Worm (Caenorhabditis elegans) whole organism, L1 larva: ENCODE measurements around the gene twk-16.

ENCODE experiments used
- C16A3.4 ChIP-seq: fragments of 150-350 bp; optimal IDR thresholded peaks from 2 replicates; lab custom pipeline; 2014; ENCODE audit warnings: missing biosample characterization, missing genetic modification characterization
- C34B4.2 ChIP-seq: sonication (generic microtip); optimal IDR thresholded peaks from 2 replicates; lab custom pipeline; 2017; ENCODE audit warnings: mild to moderate bottlenecking, missing genetic modification characterization, missing compliant biosample characterization
- F16B12.6 ChIP-seq: fragments of 150-350 bp; optimal IDR thresholded peaks from 2 replicates; lab custom pipeline; 2014; ENCODE audit warnings: missing biosample characterization, missing genetic modification characterization
- aha-1 ChIP-seq: fragments of 150-350 bp; optimal IDR thresholded peaks from 2 replicates; lab custom pipeline; 2014; ENCODE audit warnings: missing biosample characterization, missing genetic modification characterization
- alr-1 ChIP-seq: fragments of 200-800 bp; sonication (Bioruptor generic); optimal IDR thresholded peaks from 2 replicates; lab custom pipeline; 2018; ENCODE audit warnings: borderline replicate concordance, mild to moderate bottlenecking, missing genetic modification characterization, missing compliant biosample characterization
- aly-2 ChIP-seq: fragments of 150-350 bp; optimal IDR thresholded peaks from 2 replicates; lab custom pipeline; 2014; ENCODE audit warnings: missing biosample characterization, missing genetic modification characterization
- ceh-82 ChIP-seq, 3 experiments: fragments of 150-350 bp in 1 of 3; sonication (generic microtip) in 2 of 3; optimal IDR thresholded peaks; 2 replicates each; lab custom pipeline; 2014 to 2017; ENCODE audit warnings: missing biosample characterization in 3 of 3, missing genetic modification characterization in 3 of 3
- ces-1 ChIP-seq: fragments of 150-350 bp; optimal IDR thresholded peaks from 2 replicates; lab custom pipeline; 2014; ENCODE audit warnings: missing biosample characterization, missing genetic modification reagents, missing genetic modification characterization
- efl-1 ChIP-seq, 4 experiments: fragments of 150-350 bp; optimal IDR thresholded peaks in 3 of 4; peaks in 1 of 4; 1 replicate in 1 of 4; 2 replicates in 3 of 4; lab custom pipeline; 2014; ENCODE audit warnings: missing biosample characterization in 2 of 4, missing genetic modification characterization in 2 of 4, missing genetic modification reagents in 2 of 4
- efl-3 ChIP-seq: fragments of 200-800 bp; sonication (Bioruptor generic); optimal IDR thresholded peaks from 2 replicates; lab custom pipeline; 2018; ENCODE audit warnings: mild to moderate bottlenecking, missing genetic modification characterization, missing compliant biosample characterization
- elt-3 ChIP-seq, 6 experiments: fragments of 150-350 bp in 1 of 6; sonication (generic microtip); optimal IDR thresholded peaks; 2 replicates each; lab custom pipeline; 2017 to 2018; ENCODE audit warnings: missing biosample characterization in 6 of 6, missing genetic modification characterization in 6 of 6, inconsistent platforms in 1 of 6
- ets-5 ChIP-seq: fragments of 200-800 bp; sonication (Bioruptor generic); IDR thresholded peaks from 2 replicates; pipeline ENCODE4 v1.3.6; 2022; ENCODE audit warnings: missing genetic modification characterization, missing compliant biosample characterization
- fkh-10 ChIP-seq: sonication (generic microtip); optimal IDR thresholded peaks from 2 replicates; lab custom pipeline; 2017; ENCODE audit warnings: missing biosample characterization, missing genetic modification reagents, missing genetic modification characterization
- fos-1 ChIP-seq: fragments of 150-350 bp; optimal IDR thresholded peaks from 2 replicates; lab custom pipeline; 2014; ENCODE audit warnings: missing biosample characterization, missing genetic modification characterization
- grh-1 ChIP-seq: fragments of 200-800 bp; sonication (Bioruptor generic); IDR thresholded peaks from 2 replicates; pipeline ENCODE4 v1.3.6; 2022; ENCODE audit warnings: missing genetic modification reagents, missing genetic modification characterization, missing compliant biosample characterization
- hlh-17 ChIP-seq: fragments of 200-800 bp; sonication (Bioruptor generic); optimal IDR thresholded peaks from 2 replicates; lab custom pipeline; 2018; ENCODE audit warnings: missing genetic modification characterization, mild to moderate bottlenecking, missing compliant biosample characterization, moderate library complexity, borderline replicate concordance
- hlh-4 ChIP-seq: sonication (generic microtip); optimal IDR thresholded peaks from 2 replicates; lab custom pipeline; 2016; ENCODE audit warnings: mild to moderate bottlenecking, missing genetic modification characterization, missing compliant biosample characterization
- irx-1 ChIP-seq: sonication (generic microtip); optimal IDR thresholded peaks from 2 replicates; lab custom pipeline; 2016; ENCODE audit warnings: missing genetic modification characterization, missing compliant biosample characterization
- isw-1 ChIP-seq: fragments of 200-800 bp; sonication (Bioruptor generic); IDR thresholded peaks from 2 replicates; pipeline ENCODE4 v1.3.6; 2022; ENCODE audit warnings: missing genetic modification characterization, missing compliant biosample characterization
- lin-13 ChIP-seq: fragments of 150-350 bp; optimal IDR thresholded peaks from 2 replicates; lab custom pipeline; 2014; ENCODE audit warnings: missing biosample characterization, missing genetic modification reagents, missing genetic modification characterization
- lin-14 ChIP-seq: fragments of 200-800 bp; sonication (Bioruptor generic); optimal IDR thresholded peaks from 2 replicates; lab custom pipeline; 2018; ENCODE audit warnings: mild to moderate bottlenecking, missing genetic modification characterization, moderate library complexity, missing compliant biosample characterization
- mab-9 ChIP-seq: fragments of 200-800 bp; sonication (Bioruptor generic); IDR thresholded peaks from 2 replicates; pipeline ENCODE4 v1.3.6; 2022; ENCODE audit warnings: missing genetic modification reagents, missing genetic modification characterization, missing compliant biosample characterization
- mdl-1 ChIP-seq, 2 experiments: fragments of 150-350 bp; optimal IDR thresholded peaks; 2 replicates each; lab custom pipeline; 2014 to 2017; ENCODE audit warnings: missing biosample characterization in 2 of 2, missing genetic modification characterization in 2 of 2, inconsistent platforms in 1 of 2
- nhr-20 ChIP-seq: sonication (generic microtip); optimal IDR thresholded peaks from 2 replicates; lab custom pipeline; 2016; ENCODE audit warnings: mild to moderate bottlenecking, missing genetic modification characterization, missing compliant biosample characterization
- nhr-28 ChIP-seq: fragments of 150-350 bp; optimal IDR thresholded peaks from 2 replicates; lab custom pipeline; 2014; ENCODE audit warnings: missing biosample characterization, missing genetic modification characterization
- nhr-47 ChIP-seq: sonication (generic microtip); optimal IDR thresholded peaks from 2 replicates; lab custom pipeline; 2016; ENCODE audit warnings: mild to moderate bottlenecking, missing genetic modification characterization, moderate library complexity, missing compliant biosample characterization
- nhr-71 ChIP-seq: sonication (generic microtip); optimal IDR thresholded peaks from 2 replicates; lab custom pipeline; 2016; ENCODE audit warnings: mild to moderate bottlenecking, missing genetic modification characterization, moderate library complexity, missing compliant biosample characterization
- nhr-76 ChIP-seq: sonication (generic microtip); optimal IDR thresholded peaks from 2 replicates; lab custom pipeline; 2017; ENCODE audit warnings: missing biosample characterization, missing genetic modification characterization
- nhr-84 ChIP-seq: sonication (generic microtip); optimal IDR thresholded peaks from 2 replicates; lab custom pipeline; 2017; ENCODE audit warnings: missing biosample characterization, missing genetic modification characterization
- nhr-90 ChIP-seq: sonication (generic microtip); optimal IDR thresholded peaks from 2 replicates; lab custom pipeline; 2016; ENCODE audit warnings: mild to moderate bottlenecking, missing genetic modification characterization, missing compliant biosample characterization; ENCODE audit not compliant: poor library complexity
- pag-3 ChIP-seq: sonication (generic microtip); optimal IDR thresholded peaks from 2 replicates; lab custom pipeline; 2017; ENCODE audit warnings: missing genetic modification characterization, mild to moderate bottlenecking, missing compliant biosample characterization, antibody characterized with exemption, borderline replicate concordance; ENCODE audit not compliant: insufficient read depth
- snu-23 ChIP-seq: sonication (generic microtip); optimal IDR thresholded peaks from 2 replicates; lab custom pipeline; 2016; ENCODE audit warnings: missing genetic modification characterization, missing compliant biosample characterization
- sup-37 ChIP-seq: fragments of 200-800 bp; sonication (Bioruptor generic); optimal IDR thresholded peaks from 2 replicates; lab custom pipeline; 2018; ENCODE audit warnings: mild to moderate bottlenecking, missing genetic modification characterization, missing compliant biosample characterization
- swsn-7 ChIP-seq: sonication (generic microtip); optimal IDR thresholded peaks from 2 replicates; lab custom pipeline; 2016; ENCODE audit warnings: missing genetic modification characterization, missing compliant biosample characterization
- tbx-2 ChIP-seq: sonication (generic microtip); optimal IDR thresholded peaks from 2 replicates; lab custom pipeline; 2016; ENCODE audit warnings: missing genetic modification characterization, missing compliant biosample characterization
- tlp-1 ChIP-seq: fragments of 150-350 bp; optimal IDR thresholded peaks from 2 replicates; lab custom pipeline; 2014; ENCODE audit warnings: missing biosample characterization, missing genetic modification characterization
- unc-86 ChIP-seq: sonication (generic microtip); optimal IDR thresholded peaks from 2 replicates; lab custom pipeline; 2016; ENCODE audit warnings: missing genetic modification characterization, missing compliant biosample characterization
- xbp-1 ChIP-seq: sonication (generic microtip); optimal IDR thresholded peaks from 2 replicates; lab custom pipeline; 2016; ENCODE audit warnings: missing genetic modification characterization, missing compliant biosample characterization

Gene twk-16

ce11 chrX:3118596-3119287 is 37.8 kb downstream of the twk-16 start:
- TF ChIP-seq efl-1 (optimal IDR thresholded peaks at IDR 0.05; lab: Kevin White, UChicago) (no peak), efl-1 (GFP tag; optimal IDR thresholded peaks at IDR 0.05 in 1 of 2; lab: Kevin White, UChicago) (peak in 1 of 2 experiments; percentile 76), mdl-1 (tag; optimal IDR thresholded peaks at IDR 0.05; lab: Kevin White, UChicago) (no peak)

DNA sequence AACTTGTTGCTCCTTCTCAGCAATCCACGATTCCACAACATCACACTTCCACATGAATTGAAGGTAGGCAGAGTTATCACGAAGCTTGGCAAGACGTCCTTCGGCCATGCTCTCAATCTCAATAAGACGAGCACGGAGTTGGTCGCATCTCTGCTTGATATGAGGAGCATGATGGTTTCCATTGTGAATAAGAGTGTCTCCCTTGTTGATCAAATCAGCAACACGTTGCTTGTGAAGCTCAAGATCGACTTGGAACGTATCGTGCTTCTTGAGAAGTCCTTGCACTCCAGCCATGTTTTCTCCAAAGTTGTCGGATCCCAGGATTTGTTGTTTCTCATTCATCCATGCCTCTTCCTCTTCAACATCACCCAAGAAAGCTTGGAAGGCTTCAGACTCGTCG is 38.7 kb downstream of the twk-16 start:
- no peak for TF ChIP-seq efl-3 (GFP tag; lab: Kevin White, UChicago)

DNA sequence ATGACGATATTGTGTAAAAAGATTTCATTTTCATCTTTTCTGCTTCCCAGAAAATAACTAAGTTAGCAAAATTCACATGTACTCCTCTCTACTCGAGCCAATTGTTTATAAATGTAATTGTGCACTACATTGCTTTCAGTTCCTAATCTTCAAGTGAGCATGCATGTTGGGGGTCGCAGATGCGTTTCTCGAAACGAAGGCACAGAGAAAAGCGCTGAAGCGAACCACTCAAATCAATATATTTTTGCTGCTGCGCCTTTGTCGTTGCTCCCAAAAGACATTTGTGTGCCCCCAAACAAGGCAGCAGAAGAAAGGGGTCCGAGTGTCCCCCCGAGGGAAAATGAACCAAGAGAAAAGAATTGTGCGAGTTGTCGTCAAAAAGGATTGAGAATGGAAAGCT is 45.3 kb downstream of the twk-16 start:
- peak; percentile 30 for TF ChIP-seq fkh-10 (GFP tag; lab: Kevin White, UChicago)
- TF ChIP-seq pag-3 (tag; lab: Kevin White, UChicago), result no peak
- no peak for TF ChIP-seq hlh-4 (tag; lab: Kevin White, UChicago)
- no peak for TF ChIP-seq nhr-84 (tag; lab: Kevin White, UChicago)
- TF ChIP-seq tlp-1, result no peak
- TF ChIP-seq lin-14, result peak; percentile 88
- peak in 2 of 3 experiments; percentile 1 to 52 for TF ChIP-seq ceh-82 (tag; optimal IDR thresholded peaks at IDR 0.05; lab: Kevin White, UChicago)
- peak; percentile 42 for TF ChIP-seq nhr-71 (tag; lab: Kevin White, UChicago)
- TF ChIP-seq irx-1 (tag; lab: Kevin White, UChicago), result no peak
- TF ChIP-seq xbp-1 (tag; lab: Kevin White, UChicago), result no peak
- TF ChIP-seq tbx-2, result peak; percentile 43
- TF ChIP-seq fos-1 (tag; lab: Kevin White, UChicago), result no peak
- no peak for TF ChIP-seq aha-1
- no peak for TF ChIP-seq unc-86 (tag; lab: Kevin White, UChicago)
- no peak for TF ChIP-seq F16B12.6 (tag; lab: Kevin White, UChicago)
- TF ChIP-seq nhr-28 (tag; lab: Kevin White, UChicago), result no peak
- TF ChIP-seq nhr-76 (tag; lab: Kevin White, UChicago), result no peak
- no peak for TF ChIP-seq nhr-90
- no peak for TF ChIP-seq C16A3.4 (tag; lab: Kevin White, UChicago)
- no peak for TF ChIP-seq ets-5 (GFP tag; lab: Robert Waterston, UW)
- TF ChIP-seq nhr-47 (tag; lab: Kevin White, UChicago), result no peak
- no peak for TF ChIP-seq alr-1
- peak; percentile 40 for TF ChIP-seq ces-1 (GFP tag; lab: Kevin White, UChicago)
- no peak for TF ChIP-seq nhr-20 (tag; lab: Kevin White, UChicago)
- no peak for TF ChIP-seq lin-13 (GFP tag; lab: Kevin White, UChicago)
- TF ChIP-seq efl-3 (GFP tag; lab: Kevin White, UChicago), result no peak
- no peak for TF ChIP-seq hlh-17
- no peak for TF ChIP-seq aly-2 (tag; lab: Kevin White, UChicago)
- TF ChIP-seq elt-3 (tag; optimal IDR thresholded peaks at IDR 0.05; lab: Kevin White, UChicago), result no peak
- no peak for TF ChIP-seq C34B4.2
- peak; percentile 20 for TF ChIP-seq swsn-7 (tag; lab: Kevin White, UChicago)
- TF ChIP-seq grh-1 (GFP tag; lab: Robert Waterston, UW), result no peak
- peak; percentile 13 for TF ChIP-seq snu-23
- TF ChIP-seq isw-1 (GFP tag; lab: Robert Waterston, UW), result 0 out of 2 replicates have a peak, but pooled peaks have one; percentile 5
- no peak for TF ChIP-seq sup-37
- TF ChIP-seq mab-9 (GFP tag; lab: Robert Waterston, UW), result no peak
